Worm (Caenorhabditis elegans) whole organism, L1 larva: ENCODE measurements around the gene rde-1.

Source experiments
- C04F5.9 ChIP-seq: sonication (generic microtip); optimal IDR thresholded peaks from 2 replicates; lab custom pipeline; 2016; ENCODE audit warnings: missing genetic modification characterization, missing compliant biosample characterization
- F16B12.6 ChIP-seq: fragments of 150-350 bp; optimal IDR thresholded peaks from 2 replicates; lab custom pipeline; 2014; ENCODE audit warnings: missing biosample characterization, missing genetic modification characterization
- aha-1 ChIP-seq: fragments of 150-350 bp; optimal IDR thresholded peaks from 2 replicates; lab custom pipeline; 2014; ENCODE audit warnings: missing biosample characterization, missing genetic modification characterization
- aly-2 ChIP-seq: fragments of 150-350 bp; optimal IDR thresholded peaks from 2 replicates; lab custom pipeline; 2014; ENCODE audit warnings: missing biosample characterization, missing genetic modification characterization
- blmp-1 ChIP-seq: fragments of 150-350 bp; optimal IDR thresholded peaks from 2 replicates; lab custom pipeline; 2014; ENCODE audit warnings: missing biosample characterization, missing genetic modification characterization
- ceh-63 ChIP-seq: fragments of 200-800 bp; sonication (Bioruptor generic); optimal IDR thresholded peaks from 2 replicates; lab custom pipeline; 2018; ENCODE audit warnings: mild to moderate bottlenecking, missing genetic modification characterization, missing compliant biosample characterization
- ceh-8 ChIP-seq: fragments of 200-800 bp; sonication (Bioruptor generic); optimal IDR thresholded peaks from 2 replicates; lab custom pipeline; 2018; ENCODE audit warnings: mild to moderate bottlenecking, missing genetic modification characterization, moderate library complexity, missing compliant biosample characterization
- ceh-90 ChIP-seq: sonication (generic microtip); optimal IDR thresholded peaks from 2 replicates; lab custom pipeline; 2016; ENCODE audit warnings: missing genetic modification characterization, missing compliant biosample characterization
- dpl-1 ChIP-seq, 3 experiments: fragments of 150-350 bp in 2 of 3; sonication (generic microtip) in 1 of 3; optimal IDR thresholded peaks; 2 replicates each; lab custom pipeline; 2014 to 2017; ENCODE audit warnings: missing biosample characterization in 3 of 3, missing genetic modification characterization in 3 of 3, missing genetic modification reagents in 3 of 3
- dsc-1 ChIP-seq: sonication (generic microtip); optimal IDR thresholded peaks from 2 replicates; lab custom pipeline; 2016; ENCODE audit warnings: mild to moderate bottlenecking, missing genetic modification characterization, missing compliant biosample characterization
- efl-1 ChIP-seq, 4 experiments: fragments of 150-350 bp; optimal IDR thresholded peaks in 3 of 4; peaks in 1 of 4; 1 replicate in 1 of 4; 2 replicates in 3 of 4; lab custom pipeline; 2014; ENCODE audit warnings: missing biosample characterization in 2 of 4, missing genetic modification characterization in 2 of 4, missing genetic modification reagents in 2 of 4
- efl-3 ChIP-seq: fragments of 200-800 bp; sonication (Bioruptor generic); optimal IDR thresholded peaks from 2 replicates; lab custom pipeline; 2018; ENCODE audit warnings: mild to moderate bottlenecking, missing genetic modification characterization, missing compliant biosample characterization
- elt-2 ChIP-seq: sonication (generic microtip); optimal IDR thresholded peaks from 2 replicates; lab custom pipeline; 2016; ENCODE audit warnings: missing genetic modification characterization, mild to moderate bottlenecking, inconsistent platforms, missing compliant biosample characterization, missing genetic modification reagents
- elt-3 ChIP-seq, 6 experiments: fragments of 150-350 bp in 1 of 6; sonication (generic microtip); optimal IDR thresholded peaks; 2 replicates each; lab custom pipeline; 2017 to 2018; ENCODE audit warnings: missing biosample characterization in 6 of 6, missing genetic modification characterization in 6 of 6, inconsistent platforms in 1 of 6
- ets-5 ChIP-seq: fragments of 200-800 bp; sonication (Bioruptor generic); IDR thresholded peaks from 2 replicates; pipeline ENCODE4 v1.3.6; 2022; ENCODE audit warnings: missing genetic modification characterization, missing compliant biosample characterization
- fkh-4 ChIP-seq: sonication (generic microtip); optimal IDR thresholded peaks from 2 replicates; lab custom pipeline; 2016; ENCODE audit warnings: missing compliant biosample characterization, missing genetic modification characterization, borderline replicate concordance
- grh-1 ChIP-seq: fragments of 200-800 bp; sonication (Bioruptor generic); IDR thresholded peaks from 2 replicates; pipeline ENCODE4 v1.3.6; 2022; ENCODE audit warnings: missing genetic modification reagents, missing genetic modification characterization, missing compliant biosample characterization
- hlh-17 ChIP-seq: fragments of 200-800 bp; sonication (Bioruptor generic); optimal IDR thresholded peaks from 2 replicates; lab custom pipeline; 2018; ENCODE audit warnings: missing genetic modification characterization, mild to moderate bottlenecking, missing compliant biosample characterization, moderate library complexity, borderline replicate concordance
- irx-1 ChIP-seq: sonication (generic microtip); optimal IDR thresholded peaks from 2 replicates; lab custom pipeline; 2016; ENCODE audit warnings: missing genetic modification characterization, missing compliant biosample characterization
- isw-1 ChIP-seq: fragments of 200-800 bp; sonication (Bioruptor generic); IDR thresholded peaks from 2 replicates; pipeline ENCODE4 v1.3.6; 2022; ENCODE audit warnings: missing genetic modification characterization, missing compliant biosample characterization
- lin-14 ChIP-seq: fragments of 200-800 bp; sonication (Bioruptor generic); optimal IDR thresholded peaks from 2 replicates; lab custom pipeline; 2018; ENCODE audit warnings: mild to moderate bottlenecking, missing genetic modification characterization, moderate library complexity, missing compliant biosample characterization
- lin-15B ChIP-seq: fragments of 150-350 bp; sonication (generic microtip); optimal IDR thresholded peaks from 3 replicates; lab custom pipeline; 2014; ENCODE audit warnings: missing biosample characterization, missing genetic modification characterization
- lin-35 ChIP-seq, 2 experiments: fragments of 150-350 bp; optimal IDR thresholded peaks; 2 replicates each; lab custom pipeline; 2014; ENCODE audit warnings: missing biosample characterization in 2 of 2, missing genetic modification characterization in 2 of 2, missing genetic modification reagents in 2 of 2
- lir-3 ChIP-seq: sonication (generic microtip); optimal IDR thresholded peaks from 2 replicates; lab custom pipeline; 2016; ENCODE audit warnings: mild to moderate bottlenecking, missing genetic modification characterization, moderate library complexity, missing compliant biosample characterization; ENCODE audit not compliant: poor library complexity
- lsy-2 ChIP-seq, 2 experiments: fragments of 150-350 bp; optimal IDR thresholded peaks; 2 replicates each; lab custom pipeline; 2014; ENCODE audit warnings: missing biosample characterization in 2 of 2, missing genetic modification characterization in 2 of 2
- mab-9 ChIP-seq: fragments of 200-800 bp; sonication (Bioruptor generic); IDR thresholded peaks from 2 replicates; pipeline ENCODE4 v1.3.6; 2022; ENCODE audit warnings: missing genetic modification reagents, missing genetic modification characterization, missing compliant biosample characterization
- mef-2 ChIP-seq: fragments of 150-350 bp; optimal IDR thresholded peaks from 2 replicates; lab custom pipeline; 2014; ENCODE audit warnings: missing biosample characterization, missing genetic modification characterization
- nhr-11 ChIP-seq: fragments of 150-350 bp; optimal IDR thresholded peaks from 2 replicates; lab custom pipeline; 2014; ENCODE audit warnings: missing biosample characterization, missing genetic modification characterization
- nhr-19 ChIP-seq: fragments of 200-800 bp; sonication (Bioruptor generic); conservative IDR thresholded peaks from 2 replicates; pipeline ENCODE4 v1.3.6; 2022; ENCODE audit warnings: missing genetic modification characterization, missing compliant biosample characterization
- nhr-20 ChIP-seq: sonication (generic microtip); optimal IDR thresholded peaks from 2 replicates; lab custom pipeline; 2016; ENCODE audit warnings: mild to moderate bottlenecking, missing genetic modification characterization, missing compliant biosample characterization
- nhr-237 ChIP-seq: fragments of 150-350 bp; optimal IDR thresholded peaks from 2 replicates; lab custom pipeline; 2014; ENCODE audit warnings: missing biosample characterization, missing genetic modification characterization
- nhr-71 ChIP-seq: sonication (generic microtip); optimal IDR thresholded peaks from 2 replicates; lab custom pipeline; 2016; ENCODE audit warnings: mild to moderate bottlenecking, missing genetic modification characterization, moderate library complexity, missing compliant biosample characterization
- nhr-77 ChIP-seq: fragments of 150-350 bp; optimal IDR thresholded peaks from 2 replicates; lab custom pipeline; 2014; ENCODE audit warnings: missing biosample characterization, missing genetic modification characterization
- nhr-84 ChIP-seq: sonication (generic microtip); optimal IDR thresholded peaks from 2 replicates; lab custom pipeline; 2017; ENCODE audit warnings: missing biosample characterization, missing genetic modification characterization
- nhr-85 ChIP-seq: sonication (generic microtip); peaks from one replicate; lab custom pipeline; 2016; ENCODE audit warnings: missing genetic modification characterization, inconsistent platforms, missing compliant biosample characterization
- nhr-90 ChIP-seq: sonication (generic microtip); optimal IDR thresholded peaks from 2 replicates; lab custom pipeline; 2016; ENCODE audit warnings: mild to moderate bottlenecking, missing genetic modification characterization, missing compliant biosample characterization; ENCODE audit not compliant: poor library complexity
- pqm-1 ChIP-seq: sonication (generic microtip); optimal IDR thresholded peaks from 3 replicates; lab custom pipeline; 2017; ENCODE audit warnings: missing biosample characterization, missing genetic modification characterization
- rnt-1 ChIP-seq: sonication (generic microtip); optimal IDR thresholded peaks from 2 replicates; lab custom pipeline; 2016; ENCODE audit warnings: mild to moderate bottlenecking, missing genetic modification characterization, moderate library complexity, missing compliant biosample characterization
- skn-1 ChIP-seq: fragments of 150-350 bp; optimal IDR thresholded peaks from 2 replicates; lab custom pipeline; 2014; ENCODE audit warnings: missing biosample characterization, missing genetic modification characterization
- snu-23 ChIP-seq: sonication (generic microtip); optimal IDR thresholded peaks from 2 replicates; lab custom pipeline; 2016; ENCODE audit warnings: missing genetic modification characterization, missing compliant biosample characterization
- sup-37 ChIP-seq: fragments of 200-800 bp; sonication (Bioruptor generic); optimal IDR thresholded peaks from 2 replicates; lab custom pipeline; 2018; ENCODE audit warnings: mild to moderate bottlenecking, missing genetic modification characterization, missing compliant biosample characterization
- tbx-2 ChIP-seq: sonication (generic microtip); optimal IDR thresholded peaks from 2 replicates; lab custom pipeline; 2016; ENCODE audit warnings: missing genetic modification characterization, missing compliant biosample characterization
- xbp-1 ChIP-seq: sonication (generic microtip); optimal IDR thresholded peaks from 2 replicates; lab custom pipeline; 2016; ENCODE audit warnings: missing genetic modification characterization, missing compliant biosample characterization
- zag-1 ChIP-seq: fragments of 150-350 bp; optimal IDR thresholded peaks from 2 replicates; lab custom pipeline; 2014; ENCODE audit warnings: missing biosample characterization, missing genetic modification characterization
- zip-4 ChIP-seq: fragments of 200-800 bp; sonication (Bioruptor generic); optimal IDR thresholded peaks from 2 replicates; lab custom pipeline; 2018; ENCODE audit warnings: mild to moderate bottlenecking, missing genetic modification characterization, moderate library complexity, missing compliant biosample characterization

rde-1 gene

DNA sequence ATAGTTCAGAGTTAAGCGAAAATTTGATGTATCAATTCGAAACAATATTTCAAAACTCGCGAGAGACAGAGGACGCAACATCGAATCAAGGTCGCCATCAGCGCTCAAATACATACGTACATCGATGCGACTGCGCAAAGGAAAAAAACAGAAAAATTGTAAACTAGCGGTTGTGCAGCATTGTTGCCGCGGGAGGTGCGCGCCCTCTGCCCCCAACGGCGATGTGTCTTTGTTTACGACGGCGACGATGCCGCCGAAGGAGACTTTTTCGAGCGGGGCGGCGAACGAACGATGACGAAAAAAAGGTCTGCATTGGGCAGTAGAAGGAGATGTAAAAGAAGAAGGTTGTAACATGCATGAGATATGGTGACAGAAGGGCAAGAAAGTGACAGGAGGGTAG, 28.5 kb downstream of the rde-1 start:
- peak; percentile 81 for TF ChIP-seq nhr-85 (tag; lab: Kevin White, UChicago)
- TF ChIP-seq zag-1 (tag; lab: Kevin White, UChicago) = no peak
- TF ChIP-seq lin-14 (GFP tag; lab: Kevin White, UChicago) = peak; percentile 64
- no peak for TF ChIP-seq ceh-8 (GFP tag; lab: Kevin White, UChicago)
- no peak for TF ChIP-seq efl-1 (optimal IDR thresholded peaks at IDR 0.05; lab: Kevin White, UChicago)
- TF ChIP-seq efl-1 (GFP tag; optimal IDR thresholded peaks at IDR 0.05 in 1 of 2; lab: Kevin White, UChicago) = peak in 1 of 2 experiments; percentile 3
- TF ChIP-seq, all 84 proteins: peak for 3

DNA sequence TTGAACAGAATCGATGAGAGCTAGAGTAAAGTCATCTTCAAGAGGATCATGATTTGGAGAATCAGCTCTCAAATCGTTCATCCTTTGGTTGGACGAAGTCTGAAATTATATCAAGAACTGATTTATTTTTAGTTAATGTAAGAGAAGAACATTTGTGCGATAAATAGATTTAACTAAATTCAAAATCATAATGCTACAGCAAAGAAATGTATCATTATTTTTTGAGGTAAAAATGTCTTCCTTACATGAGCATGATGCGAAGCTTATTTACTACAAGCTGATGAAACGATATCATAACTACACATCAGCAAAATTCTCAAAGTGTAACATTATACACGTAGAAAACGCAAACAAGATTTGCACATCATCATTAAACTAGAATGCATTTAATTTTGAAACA, 29.0 kb downstream of the rde-1 start, which contains the start of gene madf-4:
Gene madf-4, minus strand, starts transcription at position 101 of the 400 bp plus-strand sequence.
- TF ChIP-seq nhr-20 (tag; lab: Kevin White, UChicago) (no peak), fkh-4 (no peak), aha-1 (no peak), ceh-63 (GFP tag; lab: Kevin White, UChicago) (no peak), pqm-1 (tag; lab: Kevin White, UChicago) (no peak), elt-2 (tag; lab: Kevin White, UChicago) (no peak), zip-4 (GFP tag; lab: Kevin White, UChicago) (no peak)

DNA sequence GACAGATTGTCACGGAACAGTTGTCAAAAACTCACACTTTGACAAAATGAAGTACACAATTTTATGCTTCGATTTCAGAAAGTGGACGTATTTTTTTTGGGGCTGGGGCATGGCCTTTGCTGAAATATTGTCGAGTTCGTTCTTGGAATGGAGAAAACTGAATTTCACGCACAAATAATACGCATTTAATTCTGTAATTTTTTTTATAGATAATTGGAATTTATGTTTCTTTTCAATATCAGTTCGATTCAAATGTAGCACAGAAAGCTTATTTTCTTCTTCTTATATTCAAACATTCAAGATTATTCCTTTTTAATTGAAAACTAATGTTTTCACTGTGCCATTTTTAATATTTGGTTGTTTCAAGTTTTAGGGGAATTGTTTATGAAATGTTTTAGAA, 31.1 kb downstream of the rde-1 start, which contains the start of gene T07C12.10:
Gene T07C12.10, minus strand, starts transcription at position 101 of the 400 bp plus-strand sequence.
- TF ChIP-seq elt-3 (tag; optimal IDR thresholded peaks at IDR 0.05; lab: Kevin White, UChicago) = no peak
- TF ChIP-seq F16B12.6 = no peak
- no peak for TF ChIP-seq grh-1
- TF ChIP-seq isw-1 (GFP tag; lab: Robert Waterston, UW) = no peak
- TF ChIP-seq dpl-1 (GFP tag; optimal IDR thresholded peaks at IDR 0.05; lab: Kevin White, UChicago) = no peak
- TF ChIP-seq lsy-2 (tag; optimal IDR thresholded peaks at IDR 0.05; lab: Kevin White, UChicago) = no peak
- TF ChIP-seq lin-15B = no peak
- TF ChIP-seq ets-5 (GFP tag; lab: Robert Waterston, UW) = no peak
- no peak for TF ChIP-seq C04F5.9
- TF ChIP-seq ceh-63 (GFP tag; lab: Kevin White, UChicago) = no peak
- TF ChIP-seq ceh-90 = no peak
- TF ChIP-seq lir-3 (tag; lab: Kevin White, UChicago) = no peak
- no peak for TF ChIP-seq skn-1 (tag; lab: Kevin White, UChicago)
- no peak for TF ChIP-seq efl-3 (GFP tag; lab: Kevin White, UChicago)
- TF ChIP-seq elt-2 (tag; lab: Kevin White, UChicago) = no peak
- TF ChIP-seq nhr-11 = no peak
- no peak for TF ChIP-seq nhr-90 (tag; lab: Kevin White, UChicago)
- no peak for TF ChIP-seq hlh-17 (GFP tag; lab: Kevin White, UChicago)

DNA sequence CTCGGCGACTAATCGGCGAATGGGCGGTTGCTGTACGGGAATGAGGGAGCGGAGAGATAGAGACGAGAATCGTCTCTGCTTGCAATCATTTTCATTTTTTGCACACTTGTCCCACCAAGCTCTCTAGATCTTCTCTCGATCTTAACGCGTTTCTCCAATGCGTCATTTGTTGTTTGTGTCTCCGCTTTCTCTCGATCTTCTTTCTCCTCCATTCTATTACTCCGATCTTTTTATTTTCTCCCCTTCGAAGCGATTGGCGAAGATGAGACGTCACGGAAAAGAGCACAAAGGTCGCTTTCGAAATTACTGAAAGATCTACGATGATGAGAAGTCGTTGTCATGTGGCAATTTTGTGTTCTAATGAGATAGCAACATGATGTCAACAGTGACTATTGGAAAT, 32.8 kb downstream of the rde-1 start:
- TF ChIP-seq sup-37 (GFP tag; lab: Kevin White, UChicago) = no peak
- no peak for TF ChIP-seq F16B12.6
- TF ChIP-seq xbp-1 (tag; lab: Kevin White, UChicago) = peak; percentile 2
- no peak for TF ChIP-seq mab-9 (GFP tag; lab: Robert Waterston, UW)
- TF ChIP-seq rnt-1 (tag; lab: Kevin White, UChicago) = peak; percentile 72
- no peak for TF ChIP-seq nhr-84 (tag; lab: Kevin White, UChicago)
- TF ChIP-seq snu-23 (GFP tag; lab: Kevin White, UChicago) = peak; percentile 50
- TF ChIP-seq mef-2 = no peak
- TF ChIP-seq tbx-2 (tag; lab: Kevin White, UChicago) = peak; percentile 56
- TF ChIP-seq irx-1 (tag; lab: Kevin White, UChicago) = no peak
- TF ChIP-seq ceh-8 (GFP tag; lab: Kevin White, UChicago) = no peak
- no peak for TF ChIP-seq aly-2
- no peak for TF ChIP-seq nhr-90 (tag; lab: Kevin White, UChicago)
- TF ChIP-seq nhr-77 = peak; percentile 8
- no peak for TF ChIP-seq zip-4 (GFP tag; lab: Kevin White, UChicago)
- peak; percentile 24 to 48 for TF ChIP-seq lsy-2 (tag; optimal IDR thresholded peaks at IDR 0.05; lab: Kevin White, UChicago)
- TF ChIP-seq ceh-63 (GFP tag; lab: Kevin White, UChicago) = no peak
- TF ChIP-seq efl-1 (optimal IDR thresholded peaks at IDR 0.05; lab: Kevin White, UChicago) = peak in 1 of 2 experiments; percentile 19
- no peak for TF ChIP-seq efl-1 (GFP tag; optimal IDR thresholded peaks at IDR 0.05 in 1 of 2; lab: Kevin White, UChicago)
- TF ChIP-seq nhr-20 (tag; lab: Kevin White, UChicago) = peak; percentile 49
- no peak for TF ChIP-seq blmp-1 (tag; lab: Kevin White, UChicago)
- peak; percentile 77 for TF ChIP-seq nhr-71 (tag; lab: Kevin White, UChicago)
- peak; percentile 46 for TF ChIP-seq nhr-19 (GFP tag; lab: Robert Waterston, UW)
- no peak for TF ChIP-seq efl-3 (GFP tag; lab: Kevin White, UChicago)
- peak; percentile 36 for TF ChIP-seq dsc-1 (tag; lab: Kevin White, UChicago)
- TF ChIP-seq nhr-237 (tag; lab: Kevin White, UChicago) = no peak
- TF ChIP-seq lir-3 (tag; lab: Kevin White, UChicago) = no peak
- TF ChIP-seq lin-35 (GFP tag; optimal IDR thresholded peaks at IDR 0.05; lab: Kevin White, UChicago) = no peak
